Fruit fly (Drosophila melanogaster) whole organism, wandering third instar larva: ENCODE measurements around the gene CG17996.

ENCODE experiments used
- Dfd ChIP-seq: fragments of >200 bp; optimal IDR thresholded peaks from 2 replicates; lab custom pipeline; 2017; ENCODE audit warnings: missing biosample characterization, missing genetic modification characterization
- Dif ChIP-seq: fragments of 200-275, 200-300 bp; sonication (Bioruptor generic); optimal IDR thresholded peaks from 2 replicates; lab custom pipeline; 2018; ENCODE audit warnings: missing biosample characterization, missing genetic modification characterization; ENCODE audit not compliant: partially characterized antibody
- dsf ChIP-seq: sonication (Bioruptor generic); optimal IDR thresholded peaks from 2 replicates; lab custom pipeline; 2016; ENCODE audit warnings: missing biosample characterization, missing genetic modification characterization, borderline replicate concordance

- TF ChIP-seq Dif (GFP tag; lab: Kevin White, UChicago) (no peak), Dfd (no peak), dsf (GFP tag; lab: Kevin White, UChicago) (no peak)
These were observed 40.3 kb downstream of the CG17996 start for dm6 chr2L:16690619-16690908.
